Fruit fly (Drosophila melanogaster) S2 (cell line): ENCODE measurements around the gene CG2186.

Experiments used
- CG8478 ChIP-seq: fragments of >200 bp; optimal IDR thresholded peaks from 2 replicates; lab custom pipeline; 2018
- CTCF ChIP-seq, 2 experiments: fragments of >200 bp; optimal IDR thresholded peaks; 2 replicates each; lab custom pipeline; 2018

DNA sequence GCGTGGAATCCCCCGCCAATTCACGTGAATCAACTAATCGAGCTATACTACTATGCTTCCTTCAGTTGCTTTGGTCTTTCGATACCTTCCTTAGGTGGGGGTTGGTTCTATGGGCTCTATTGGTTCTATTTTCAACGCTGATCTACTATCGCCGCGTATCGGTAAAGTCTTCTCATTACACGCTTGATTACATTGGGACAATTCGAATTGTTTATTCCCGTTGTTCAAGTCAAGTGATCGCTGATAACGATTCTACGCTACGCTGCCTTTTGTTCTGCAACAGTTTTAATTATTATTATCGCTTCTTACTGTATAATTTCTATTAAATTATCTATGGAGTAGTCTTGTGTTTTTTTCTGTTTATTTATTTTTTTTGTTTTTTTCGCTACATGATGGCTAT is 30.2 kb downstream of the CG2186 start:
- TF ChIP-seq CTCF (optimal IDR thresholded peaks at IDR 0.05; lab: Kevin White, UChicago) (no peak), CG8478 (lab: Kevin White, UChicago) (no peak)
